Fruit fly (Drosophila melanogaster) whole organism, prepupa: Measurements from ENCODE around the gene CG15221.

Experiments used
- CG11294 ChIP-seq: fragments of 200-800 bp; sonication (Bioruptor generic); IDR thresholded peaks from 2 replicates; pipeline ENCODE4 v1.3.6; 2022; ENCODE audit warnings: missing biosample characterization, missing genetic modification characterization
- CG16779 ChIP-seq: fragments of 200-800 bp; sonication (Bioruptor generic); optimal IDR thresholded peaks from 3 replicates; lab custom pipeline; 2017; ENCODE audit warnings: missing biosample characterization, mild to moderate bottlenecking, missing genetic modification characterization
- CG4318 ChIP-seq: fragments of 200-800 bp; sonication (Bioruptor generic); optimal IDR thresholded peaks from 3 replicates; lab custom pipeline; 2017; ENCODE audit warnings: missing biosample characterization, mild to moderate bottlenecking, missing genetic modification characterization
- CG7368 ChIP-seq: fragments of 200-800 bp; sonication (Bioruptor generic); optimal IDR thresholded peaks from 3 replicates; lab custom pipeline; 2016; ENCODE audit warnings: missing biosample characterization, missing genetic modification characterization
- CG8119 ChIP-seq: fragments of 200-800 bp; sonication (Bioruptor generic); IDR thresholded peaks from 3 replicates; pipeline ENCODE4 v1.3.6; 2022; ENCODE audit warnings: missing biosample characterization, missing genetic modification characterization
- Eip78C ChIP-seq: fragments of 200-800 bp; sonication (Bioruptor generic); peaks from one replicate; lab custom pipeline; 2016; ENCODE audit warnings: missing biosample characterization, missing genetic modification characterization
- Eip93F ChIP-seq: fragments of 200-800 bp; sonication (Bioruptor generic); optimal IDR thresholded peaks from 2 replicates; lab custom pipeline; 2016; ENCODE audit warnings: missing biosample characterization, mild to moderate bottlenecking, missing genetic modification characterization
- Hr39 ChIP-seq: fragments of 200-800 bp; sonication (Bioruptor generic); optimal IDR thresholded peaks from 2 replicates; lab custom pipeline; 2016; ENCODE audit warnings: missing biosample characterization, missing genetic modification characterization
- Met ChIP-seq: fragments of 200-800 bp; sonication (Bioruptor generic); optimal IDR thresholded peaks from 3 replicates; lab custom pipeline; 2016; ENCODE audit warnings: missing biosample characterization, missing genetic modification characterization
- pdm3 ChIP-seq: fragments of 200-800 bp; sonication (Bioruptor generic); optimal IDR thresholded peaks from 3 replicates; lab custom pipeline; 2016; ENCODE audit warnings: missing biosample characterization, missing genetic modification characterization
- salr ChIP-seq, 2 experiments: fragments of 200-800 bp; sonication (Bioruptor generic); optimal IDR thresholded peaks; 3 replicates each; lab custom pipeline; 2016 to 2018; ENCODE audit warnings: missing biosample characterization in 2 of 2, missing genetic modification characterization in 2 of 2, mild to moderate bottlenecking in 1 of 2
- svp ChIP-seq: fragments of 200-800 bp; sonication (Bioruptor generic); peaks from one replicate; lab custom pipeline; 2016; ENCODE audit warnings: missing biosample characterization, missing genetic modification characterization

DNA sequence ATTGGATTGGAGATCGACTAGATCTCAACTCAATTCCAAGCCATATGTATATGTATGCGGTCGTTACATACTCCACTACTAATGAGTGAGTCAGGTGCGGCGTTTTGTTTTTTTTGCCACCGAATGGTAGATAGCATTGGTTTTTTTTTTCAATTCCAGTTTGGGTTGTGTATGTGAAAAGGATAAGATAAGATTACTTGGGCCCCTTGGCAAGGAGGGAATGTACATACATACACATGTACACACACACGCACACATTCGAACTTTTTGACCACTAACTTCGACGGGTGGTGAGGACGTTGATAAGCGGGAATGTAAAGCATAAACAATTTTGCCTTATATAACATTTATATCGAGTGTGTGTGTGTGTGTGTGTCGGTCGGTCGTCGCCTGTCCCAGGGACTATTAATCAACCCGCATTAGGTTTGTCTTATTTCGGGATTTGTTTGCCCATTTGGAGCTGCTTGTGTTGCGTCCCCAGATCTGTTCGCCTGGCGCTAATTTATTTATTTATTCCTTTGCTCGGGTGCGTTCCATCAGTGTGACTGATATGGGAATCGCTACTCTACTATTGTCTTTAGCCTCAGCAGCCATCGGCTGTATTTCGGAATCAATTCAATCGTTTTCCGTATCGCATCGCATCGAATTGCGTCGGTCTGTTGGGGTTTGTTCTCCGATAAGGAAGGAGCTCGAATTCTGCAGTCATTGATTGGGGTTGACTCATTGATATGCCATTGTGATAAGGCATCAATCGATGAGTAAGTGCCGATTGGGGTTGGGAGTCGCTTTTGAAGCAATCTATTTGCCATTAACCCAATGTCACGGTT lies 36.2 kb upstream of the CG15221 start:
- no peak for TF ChIP-seq pdm3 (GFP tag; lab: Kevin White, UChicago)
- TF ChIP-seq svp (GFP tag; lab: Kevin White, UChicago): peak; percentile 83
- no peak for TF ChIP-seq Hr39
- no peak for TF ChIP-seq Eip93F
- TF ChIP-seq CG8119 (GFP tag; lab: Robert Waterston, UW): no peak
- TF ChIP-seq Eip78C: peak; percentile 52
- no peak for TF ChIP-seq CG4318
- no peak for TF ChIP-seq CG16779 (tag; lab: Kevin White, UChicago)
- no peak for TF ChIP-seq salr (GFP tag; optimal IDR thresholded peaks at IDR 0.05; lab: Kevin White, UChicago)
- TF ChIP-seq CG7368 (GFP tag; lab: Kevin White, UChicago): no peak
- no peak for TF ChIP-seq Met (GFP tag; lab: Kevin White, UChicago)
- TF ChIP-seq CG11294: no peak
